Worm (Caenorhabditis elegans) whole organism, mixed stage, embryonic: ENCODE results near the gene F43C11.10.

Experiments used
- M03D4.4 ChIP-seq: sonication (generic microtip); optimal IDR thresholded peaks from 2 replicates; lab custom pipeline; 2017; ENCODE audit warnings: mild to moderate bottlenecking, missing genetic modification characterization, missing compliant biosample characterization
- bed-3 ChIP-seq: fragments of 200-800 bp; sonication (Bioruptor generic); optimal IDR thresholded peaks from 3 replicates; lab custom pipeline; 2018; ENCODE audit warnings: mild to moderate bottlenecking, missing genetic modification characterization, moderate library complexity, missing compliant biosample characterization
- blmp-1 ChIP-seq: fragments of 150-350 bp; optimal IDR thresholded peaks from 2 replicates; lab custom pipeline; 2014; ENCODE audit warnings: missing biosample characterization, missing genetic modification characterization
- ceh-39 ChIP-seq: fragments of 150-350 bp; optimal IDR thresholded peaks from 2 replicates; lab custom pipeline; 2014; ENCODE audit warnings: missing biosample characterization, missing genetic modification characterization
- ceh-43 ChIP-seq: fragments of 200-800 bp; sonication (Bioruptor generic); optimal IDR thresholded peaks from 2 replicates; lab custom pipeline; 2018; ENCODE audit warnings: mild to moderate bottlenecking, missing genetic modification characterization, moderate library complexity, missing compliant biosample characterization
- ceh-83 ChIP-seq: fragments of 200-800 bp; sonication (Bioruptor generic); optimal IDR thresholded peaks from 2 replicates; lab custom pipeline; 2018; ENCODE audit warnings: mild to moderate bottlenecking, missing genetic modification characterization, missing compliant biosample characterization
- ces-1 ChIP-seq: fragments of 150-350 bp; optimal IDR thresholded peaks from 2 replicates; lab custom pipeline; 2014; ENCODE audit warnings: missing biosample characterization, missing genetic modification reagents, missing genetic modification characterization
- cnd-1 ChIP-seq: fragments of 200-800 bp; sonication (Bioruptor generic); optimal IDR thresholded peaks from 2 replicates; lab custom pipeline; 2018; ENCODE audit warnings: mild to moderate bottlenecking, missing genetic modification characterization, missing compliant biosample characterization
- drap-1 ChIP-seq: fragments of 200-800 bp; sonication (Bioruptor generic); optimal IDR thresholded peaks from 3 replicates; lab custom pipeline; 2018; ENCODE audit warnings: mild to moderate bottlenecking, missing genetic modification characterization, missing compliant biosample characterization
- elt-3 ChIP-seq: fragments of 150-350 bp; optimal IDR thresholded peaks from 2 replicates; lab custom pipeline; 2014; ENCODE audit warnings: missing biosample characterization, missing genetic modification characterization
- flh-1 ChIP-seq: fragments of 200-800 bp; sonication (Bioruptor generic); optimal IDR thresholded peaks from 2 replicates; lab custom pipeline; 2018; ENCODE audit warnings: mild to moderate bottlenecking, missing genetic modification characterization, moderate library complexity, missing compliant biosample characterization
- ham-2 ChIP-seq: fragments of 200-800 bp; sonication (Bioruptor generic); optimal IDR thresholded peaks from 2 replicates; lab custom pipeline; 2018; ENCODE audit warnings: mild to moderate bottlenecking, missing genetic modification characterization, missing compliant biosample characterization
- lin-13 ChIP-seq: fragments of 150-350 bp; optimal IDR thresholded peaks from 2 replicates; lab custom pipeline; 2014; ENCODE audit warnings: missing biosample characterization, missing genetic modification characterization
- lin-32 ChIP-seq: fragments of 200-800 bp; sonication (Bioruptor generic); optimal IDR thresholded peaks from 2 replicates; lab custom pipeline; 2018; ENCODE audit warnings: mild to moderate bottlenecking, missing genetic modification characterization, missing compliant biosample characterization
- lsy-2 ChIP-seq: fragments of 150-350 bp; optimal IDR thresholded peaks from 2 replicates; lab custom pipeline; 2014; ENCODE audit warnings: missing biosample characterization, missing genetic modification characterization
- mab-5 ChIP-seq: fragments of 150-350 bp; optimal IDR thresholded peaks from 2 replicates; lab custom pipeline; 2014; ENCODE audit warnings: missing biosample characterization, missing genetic modification characterization
- mep-1 ChIP-seq: fragments of 150-350 bp; optimal IDR thresholded peaks from 2 replicates; lab custom pipeline; 2017; ENCODE audit warnings: missing biosample characterization, missing genetic modification reagents, missing genetic modification characterization, inconsistent platforms
- mls-2 ChIP-seq: sonication (generic microtip); optimal IDR thresholded peaks from 2 replicates; lab custom pipeline; 2016; ENCODE audit warnings: mild to moderate bottlenecking, missing genetic modification characterization, moderate library complexity, missing compliant biosample characterization
- nhr-237 ChIP-seq: fragments of 150-350 bp; optimal IDR thresholded peaks from 2 replicates; lab custom pipeline; 2014; ENCODE audit warnings: missing biosample characterization, missing genetic modification characterization
- nhr-28 ChIP-seq: fragments of 150-350 bp; optimal IDR thresholded peaks from 2 replicates; lab custom pipeline; 2014; ENCODE audit warnings: missing biosample characterization, missing genetic modification characterization
- nhr-76 ChIP-seq: sonication (generic microtip); optimal IDR thresholded peaks from 2 replicates; lab custom pipeline; 2017; ENCODE audit warnings: missing biosample characterization, missing genetic modification characterization
- pha-4 ChIP-seq: fragments of 150-350 bp; optimal IDR thresholded peaks from 2 replicates; lab custom pipeline; 2018; ENCODE audit warnings: missing biosample characterization, missing genetic modification reagents, missing genetic modification characterization
- sem-2 ChIP-seq: fragments of 200-800 bp; sonication (Bioruptor generic); optimal IDR thresholded peaks from 2 replicates; lab custom pipeline; 2018; ENCODE audit warnings: mild to moderate bottlenecking, missing genetic modification characterization, missing compliant biosample characterization
- snpc-4 ChIP-seq: fragments of 150-350 bp; optimal IDR thresholded peaks from 2 replicates; lab custom pipeline; 2014; ENCODE audit warnings: missing biosample characterization, missing genetic modification characterization
- sptf-1 ChIP-seq: sonication (generic microtip); optimal IDR thresholded peaks from 2 replicates; lab custom pipeline; 2017; ENCODE audit warnings: mild to moderate bottlenecking, missing genetic modification characterization, moderate library complexity, missing compliant biosample characterization
- unc-120 ChIP-seq: sonication (generic microtip); optimal IDR thresholded peaks from 2 replicates; lab custom pipeline; 2017; ENCODE audit warnings: missing genetic modification characterization, missing compliant biosample characterization; ENCODE audit not compliant: poor library complexity, severe bottlenecking
- unc-39 ChIP-seq: fragments of 150-350 bp; optimal IDR thresholded peaks from 2 replicates; lab custom pipeline; 2014; ENCODE audit warnings: missing biosample characterization, missing genetic modification characterization
- unc-62 ChIP-seq: fragments of 150-350 bp; optimal IDR thresholded peaks from 2 replicates; lab custom pipeline; 2014; ENCODE audit warnings: missing biosample characterization, missing genetic modification reagents, missing genetic modification characterization
- zip-8 ChIP-seq: fragments of 150-350 bp; optimal IDR thresholded peaks from 2 replicates; lab custom pipeline; 2014; ENCODE audit warnings: missing biosample characterization, missing genetic modification characterization

Gene F43C11.10

DNA sequence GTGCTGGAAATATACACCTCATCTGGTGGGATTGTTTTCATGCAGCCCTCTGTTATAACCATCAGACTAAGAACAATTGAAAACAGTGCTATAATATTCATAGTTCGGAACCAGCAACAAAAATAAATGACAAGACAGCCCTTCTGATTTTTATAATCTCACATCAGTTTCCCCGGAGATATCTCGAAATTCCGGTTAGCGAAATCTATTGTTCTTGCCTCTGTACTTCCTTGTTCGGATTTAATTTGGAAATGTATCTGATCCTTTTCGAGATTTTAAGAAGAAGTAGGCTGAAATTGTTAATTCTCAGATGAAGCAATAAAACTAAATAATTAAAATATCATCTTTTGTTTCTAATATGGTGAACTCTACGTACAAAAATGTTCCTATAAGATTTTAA, 11.2 kb upstream of the F43C11.10 start, which contains the start of gene F43C11.11:
Gene F43C11.11, minus strand, starts transcription at position 101 of the 400 bp plus-strand sequence.
- no peak for TF ChIP-seq elt-3 (tag; lab: Kevin White, UChicago)
- no peak for TF ChIP-seq zip-8 (tag; lab: Kevin White, UChicago)
- no peak for TF ChIP-seq lin-13 (tag; lab: Kevin White, UChicago)
- no peak for TF ChIP-seq drap-1
- TF ChIP-seq lsy-2 (tag; lab: Kevin White, UChicago): no peak
- TF ChIP-seq unc-62: no peak
- TF ChIP-seq unc-39: no peak
- no peak for TF ChIP-seq unc-120 (tag; lab: Kevin White, UChicago)

- TF ChIP-seq bed-3: no peak
- no peak for TF ChIP-seq pha-4 (tag; lab: Kevin White, UChicago)
- no peak for TF ChIP-seq ceh-39 (tag; lab: Kevin White, UChicago)
- TF ChIP-seq ceh-83 (GFP tag; lab: Kevin White, UChicago): no peak
- TF ChIP-seq unc-39: no peak
- no peak for TF ChIP-seq elt-3 (tag; lab: Kevin White, UChicago)
- TF ChIP-seq ces-1 (GFP tag; lab: Kevin White, UChicago): no peak
- TF ChIP-seq lsy-2 (tag; lab: Kevin White, UChicago): no peak
- TF ChIP-seq sptf-1 (tag; lab: Kevin White, UChicago): no peak
- TF ChIP-seq drap-1: no peak
- TF ChIP-seq cnd-1: no peak
- no peak for TF ChIP-seq snpc-4 (tag; lab: Kevin White, UChicago)
- no peak for TF ChIP-seq flh-1 (GFP tag; lab: Kevin White, UChicago)
- TF ChIP-seq unc-120 (tag; lab: Kevin White, UChicago): no peak
- TF ChIP-seq nhr-76 (tag; lab: Kevin White, UChicago): no peak
- TF ChIP-seq ceh-43 (GFP tag; lab: Kevin White, UChicago): no peak
- TF ChIP-seq mep-1 (tag; lab: Kevin White, UChicago): no peak
- TF ChIP-seq ham-2: no peak
These were observed 7.5 kb upstream of the F43C11.10 start, which contains the start of gene F43C11.16 for ce11 chrII:2359965-2360364. Gene F43C11.16, minus strand, starts transcription at chrII:2360065.

- TF ChIP-seq mls-2 (tag; lab: Kevin White, UChicago) (no peak), mab-5 (tag; lab: Kevin White, UChicago) (no peak), drap-1 (no peak), ceh-83 (GFP tag; lab: Kevin White, UChicago) (no peak), M03D4.4 (tag; lab: Kevin White, UChicago) (no peak)
- TF ChIP-seq, all 35 proteins: peak for 0
These were observed 4.3 kb upstream of the F43C11.10 start, which contains the start of gene F43C11.1 for ce11 chrII:2356795-2357194. Gene F43C11.1, plus strand, starts transcription at chrII:2357095.

- TF ChIP-seq sptf-1 (tag; lab: Kevin White, UChicago) (no peak), lin-32 (GFP tag; lab: Kevin White, UChicago) (no peak), sem-2 (GFP tag; lab: Kevin White, UChicago) (no peak), ham-2 (no peak)
These were observed 2.0 kb upstream of the F43C11.10 start, which contains the start of gene F43C11.2 for ce11 chrII:2354476-2354875. Gene F43C11.2, plus strand, starts transcription at chrII:2354776.

DNA sequence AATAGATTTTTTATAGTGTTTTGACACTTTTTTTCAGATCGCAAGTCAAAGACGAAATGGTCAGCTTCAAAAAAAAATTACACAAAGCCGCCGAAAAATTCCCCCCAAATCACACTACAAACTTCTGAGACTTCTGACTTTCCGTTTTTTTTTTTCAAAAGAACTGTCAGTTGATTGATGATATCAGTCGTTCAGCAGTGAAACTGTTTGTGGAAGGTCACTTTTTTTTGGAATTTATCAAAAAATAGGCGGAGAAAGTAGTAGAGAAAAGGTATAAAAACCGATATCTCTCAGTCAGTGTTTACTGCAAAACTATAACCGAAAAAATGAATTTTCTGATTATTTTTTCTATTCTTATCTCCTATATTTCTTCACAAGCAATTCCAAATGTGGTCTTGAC, 566 bp upstream of the F43C11.10 start, which contains the start of gene F43C11.3:
Gene F43C11.3, plus strand, starts transcription at position 301 of the 400 bp plus-strand sequence.
- no peak for TF ChIP-seq nhr-237
- TF ChIP-seq pha-4 (tag; lab: Kevin White, UChicago): no peak
- no peak for TF ChIP-seq lsy-2 (tag; lab: Kevin White, UChicago)
- TF ChIP-seq mls-2 (tag; lab: Kevin White, UChicago): no peak
- no peak for TF ChIP-seq blmp-1 (tag; lab: Kevin White, UChicago)
- TF ChIP-seq nhr-28 (tag; lab: Kevin White, UChicago): no peak
- TF ChIP-seq elt-3 (tag; lab: Kevin White, UChicago): no peak

ce11 chrII:2346672-2347071, 5.8 kb downstream of the F43C11.10 start, which contains the start of gene F43C11.4:
Gene F43C11.4, plus strand, starts transcription at chrII:2346972.
- no peak for TF ChIP-seq nhr-237
- TF ChIP-seq unc-39: no peak
